Fruit fly (Drosophila melanogaster): ENCODE data around the gene Diap1.

Gene Diap1

DNA sequence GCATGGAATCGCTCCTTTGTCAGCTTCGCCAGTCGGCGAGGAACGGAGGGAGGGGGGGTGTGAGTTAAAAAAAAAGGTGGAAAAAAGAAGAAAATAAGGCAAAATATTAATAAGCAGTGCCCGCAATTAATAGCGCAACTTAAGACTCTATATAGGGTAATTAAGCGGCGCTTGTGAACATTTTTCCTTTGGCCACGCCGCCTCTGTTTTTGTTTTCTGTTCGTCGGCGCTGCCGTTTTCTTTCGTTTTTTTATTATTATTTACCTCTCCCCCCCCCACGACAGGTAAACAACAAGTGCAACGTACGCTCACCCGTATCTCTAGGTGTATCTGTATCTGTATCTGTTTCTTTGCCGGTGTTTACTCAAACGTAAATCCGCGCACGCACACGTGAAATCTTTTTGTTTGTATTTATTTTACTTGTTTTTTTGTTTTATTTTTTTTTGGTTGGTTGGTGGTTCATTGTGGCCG, 23.6 kb downstream of the Diap1 start (continued):
- TF ChIP-seq CG9932 (GFP tag; IDR thresholded peaks at IDR 0.05) = peak; percentile 50
- TF ChIP-seq CG12104 (GFP tag; optimal IDR thresholded peaks at IDR 0.05) = peak; percentile 73
- peak in 1 of 2 experiments; percentile 34 for TF ChIP-seq chif (GFP tag; optimal IDR thresholded peaks at IDR 0.05)
- no peak for TF ChIP-seq sc (optimal IDR thresholded peaks at IDR 0.05)
- no peak for TF ChIP-seq sc (GFP tag; optimal IDR thresholded peaks at IDR 0.05)
- TF ChIP-seq CG15479 (GFP tag; optimal IDR thresholded peaks at IDR 0.05) = peak; percentile 3
- peak; percentile 54 for TF ChIP-seq CG14710 (tag; optimal IDR thresholded peaks at IDR 0.05)
- TF ChIP-seq CG34422 (GFP tag; IDR thresholded peaks at IDR 0.05) = no peak
- no peak for TF ChIP-seq dati (GFP tag; IDR thresholded peaks at IDR 0.05)
- TF ChIP-seq CG7556 (GFP tag; optimal IDR thresholded peaks at IDR 0.05) = no peak
- peak; percentile 47 for TF ChIP-seq Meics (GFP tag; optimal IDR thresholded peaks at IDR 0.05)
- 0 out of 2 replicates have a peak, but pooled peaks have one; percentile 23 for TF ChIP-seq sim (GFP tag; IDR thresholded peaks at IDR 0.05)
- TF ChIP-seq zfh1 (GFP tag; IDR thresholded peaks at IDR 0.05) = 0 out of 3 replicates have a peak, but pooled peaks have one; percentile 29
- no peak for TF ChIP-seq exex (tag; optimal IDR thresholded peaks at IDR 0.05)
- TF ChIP-seq Pdp1 (GFP tag; optimal IDR thresholded peaks at IDR 0.05) = peak; percentile 3 to 36
- no peak for TF ChIP-seq CG9437 (GFP tag; optimal IDR thresholded peaks at IDR 0.05)
- TF ChIP-seq CG10274 (GFP tag; optimal IDR thresholded peaks at IDR 0.05) = peak; percentile 15
- no peak for TF ChIP-seq disco-r (GFP tag; optimal IDR thresholded peaks at IDR 0.05)
- TF ChIP-seq dmrt11E (tag; optimal IDR thresholded peaks at IDR 0.05) = peak; percentile 43
- TF ChIP-seq Rfx (GFP tag; IDR thresholded peaks at IDR 0.05) = peak; percentile 49; the same call in 1 of the 2 replicates
- no peak for TF ChIP-seq CG12744 (GFP tag; optimal IDR thresholded peaks at IDR 0.05)
- no peak for TF ChIP-seq Mrtf (GFP tag; IDR thresholded peaks at IDR 0.05)
- TF ChIP-seq CG9609 (GFP tag; optimal IDR thresholded peaks at IDR 0.05) = no peak
- TF ChIP-seq CG15269 (tag; optimal IDR thresholded peaks at IDR 0.05) = peak; percentile 38
- peak; percentile 16 for TF ChIP-seq CG17385 (GFP tag; optimal IDR thresholded peaks at IDR 0.05)
- TF ChIP-seq CHES-1-like (GFP tag; optimal IDR thresholded peaks at IDR 0.05) = peak; percentile 30
- peak; percentile 59 for TF ChIP-seq fd102C (GFP tag; optimal IDR thresholded peaks at IDR 0.05)
- 0 out of 2 replicates have a peak, but pooled peaks have one; percentile 34 for TF ChIP-seq CG6689 (GFP tag; IDR thresholded peaks at IDR 0.05)
- TF ChIP-seq stc (GFP tag; IDR thresholded peaks at IDR 0.05) = no peak; the same call in none of the 2 replicates
- TF ChIP-seq Trl (optimal IDR thresholded peaks at IDR 0.05) = no peak
- TF ChIP-seq Trl (GFP tag; optimal IDR thresholded peaks at IDR 0.05) = peak; percentile 48
- no peak for TF ChIP-seq CG9817 (tag; optimal IDR thresholded peaks at IDR 0.05)
- TF ChIP-seq CG2875 (GFP tag; optimal IDR thresholded peaks at IDR 0.05) = peak; percentile 54
- peak; percentile 51 for TF ChIP-seq kah (GFP tag; optimal IDR thresholded peaks at IDR 0.05)
- TF ChIP-seq CG10209 (GFP tag; optimal IDR thresholded peaks at IDR 0.05) = peak; percentile 63
- TF ChIP-seq D (optimal IDR thresholded peaks at IDR 0.05) = no peak
- TF ChIP-seq D (GFP tag; optimal IDR thresholded peaks at IDR 0.05) = peak; percentile 25
- no peak for TF ChIP-seq jumu (GFP tag; optimal IDR thresholded peaks at IDR 0.05)
- peak; percentile 13 for TF ChIP-seq scrt (GFP tag; optimal IDR thresholded peaks at IDR 0.05)
- peak; percentile 71 for TF ChIP-seq MTF-1 (GFP tag; optimal IDR thresholded peaks at IDR 0.05; ENCODE audit: borderline replicate concordance)
- peak; percentile 56 for TF ChIP-seq Hmr (GFP tag; optimal IDR thresholded peaks at IDR 0.05)
- peak; percentile 80 for TF ChIP-seq fd64A (GFP tag; optimal IDR thresholded peaks at IDR 0.05)
- no peak for TF ChIP-seq CG10321 (GFP tag; IDR thresholded peaks at IDR 0.05)
- TF ChIP-seq CG12299 (tag; optimal IDR thresholded peaks at IDR 0.05) = no peak
- TF ChIP-seq az2 (GFP tag; optimal IDR thresholded peaks at IDR 0.05) = peak; percentile 19
- peak; percentile 50 for TF ChIP-seq CG3407 (GFP tag; optimal IDR thresholded peaks at IDR 0.05)
- peak in 1 of 3 experiments; percentile 7 for TF ChIP-seq lola (GFP tag; optimal IDR thresholded peaks at IDR 0.05)
- 0 out of 2 replicates have a peak, but pooled peaks have one; percentile 17 for TF ChIP-seq sisA (GFP tag; IDR thresholded peaks at IDR 0.05)
- TF ChIP-seq CG3838 (GFP tag; optimal IDR thresholded peaks at IDR 0.05) = no peak
- TF ChIP-seq ind (GFP tag; optimal IDR thresholded peaks at IDR 0.05) = no peak
- TF ChIP-seq CG7357 (GFP tag; IDR thresholded peaks at IDR 0.05) = peak; percentile 49; the same call in 1 of the 3 replicates
